Worm (Caenorhabditis elegans) whole organism, young adult: ENCODE data around the gene nucb-1.

Experiments used
- B0035.1 ChIP-seq: sonication (generic microtip); optimal IDR thresholded peaks from 2 replicates; lab custom pipeline; 2016; ENCODE audit warnings: missing genetic modification characterization, mild to moderate bottlenecking, missing compliant biosample characterization, missing genotype, missing genetic modification reagents
- B0336.3 ChIP-seq: fragments of 200-800 bp; sonication (Bioruptor generic); IDR thresholded peaks from 2 replicates; pipeline ENCODE4 v1.3.6; 2022; ENCODE audit warnings: missing genetic modification characterization, missing compliant biosample characterization
- F37B4.10 ChIP-seq: fragments of 200-800 bp; sonication (Bioruptor generic); IDR thresholded peaks from 2 replicates; pipeline ENCODE4 v1.3.6; 2022; ENCODE audit warnings: missing genetic modification characterization, missing compliant biosample characterization
- F55B11.4 ChIP-seq: sonication (generic microtip); optimal IDR thresholded peaks from 2 replicates; lab custom pipeline; 2016; ENCODE audit warnings: missing compliant biosample characterization, missing genetic modification characterization, borderline replicate concordance; ENCODE audit not compliant: insufficient read depth
- F57C9.4 ChIP-seq: sonication (generic microtip); optimal IDR thresholded peaks from 2 replicates; lab custom pipeline; 2017; ENCODE audit warnings: mild to moderate bottlenecking, missing genetic modification characterization, missing compliant biosample characterization
- K11D2.4 ChIP-seq: fragments of 200-800 bp; sonication (Bioruptor generic); IDR thresholded peaks from 2 replicates; pipeline ENCODE4 v1.3.6; 2022; ENCODE audit warnings: missing genetic modification reagents, missing genetic modification characterization, missing compliant biosample characterization
- K12H6.12 ChIP-seq: fragments of 200-800 bp; sonication (Bioruptor generic); optimal IDR thresholded peaks from 2 replicates; lab custom pipeline; 2018; ENCODE audit warnings: mild to moderate bottlenecking, missing genetic modification characterization, missing compliant biosample characterization
- T07F8.4 ChIP-seq: sonication (generic microtip); optimal IDR thresholded peaks from 2 replicates; lab custom pipeline; 2016; ENCODE audit warnings: mild to moderate bottlenecking, missing genetic modification characterization, moderate library complexity, missing compliant biosample characterization
- ZK185.1 ChIP-seq: sonication (generic microtip); optimal IDR thresholded peaks from 2 replicates; lab custom pipeline; 2016; ENCODE audit warnings: mild to moderate bottlenecking, missing genetic modification characterization, missing compliant biosample characterization; ENCODE audit not compliant: poor library complexity, severe bottlenecking
- atf-7 ChIP-seq: sonication (generic microtip); optimal IDR thresholded peaks from 2 replicates; lab custom pipeline; 2017; ENCODE audit warnings: mild to moderate bottlenecking, missing genetic modification characterization, missing compliant biosample characterization
- attf-3 ChIP-seq: fragments of 200-800 bp; sonication (Bioruptor generic); conservative IDR thresholded peaks from 2 replicates; pipeline ENCODE4 v1.3.6; 2022; ENCODE audit warnings: missing genetic modification reagents, missing genetic modification characterization, missing compliant biosample characterization
- ceh-100 ChIP-seq: fragments of 200-800 bp; sonication (Bioruptor generic); IDR thresholded peaks from 2 replicates; pipeline ENCODE4 v1.3.6; 2022; ENCODE audit warnings: missing genetic modification reagents, missing genetic modification characterization, missing compliant biosample characterization
- ceh-79 ChIP-seq: sonication (generic microtip); optimal IDR thresholded peaks from 2 replicates; lab custom pipeline; 2017; ENCODE audit warnings: mild to moderate bottlenecking, missing genetic modification characterization, missing compliant biosample characterization
- die-1 ChIP-seq: sonication (generic microtip); optimal IDR thresholded peaks from 2 replicates; lab custom pipeline; 2016; ENCODE audit warnings: missing genotype, mild to moderate bottlenecking, missing genetic modification characterization, missing compliant biosample characterization
- dox-1 ChIP-seq: fragments of 200-800 bp; sonication (Bioruptor generic); IDR thresholded peaks from 2 replicates; pipeline ENCODE4 v1.3.6; 2022; ENCODE audit warnings: missing genetic modification reagents, missing genetic modification characterization, missing compliant biosample characterization
- dpff-1 ChIP-seq: sonication (generic microtip); optimal IDR thresholded peaks from 2 replicates; lab custom pipeline; 2017; ENCODE audit warnings: mild to moderate bottlenecking, missing genetic modification characterization, missing compliant biosample characterization
- ekl-4 ChIP-seq: fragments of 200-800 bp; sonication (Bioruptor generic); IDR thresholded peaks from 2 replicates; pipeline ENCODE4 v1.3.6; 2022; ENCODE audit warnings: missing genetic modification reagents, missing genetic modification characterization, missing compliant biosample characterization
- fkh-3 ChIP-seq: sonication (generic microtip); optimal IDR thresholded peaks from 2 replicates; lab custom pipeline; 2016; ENCODE audit warnings: mild to moderate bottlenecking, missing genetic modification characterization, missing compliant biosample characterization
- hlh-12 ChIP-seq: sonication (generic microtip); optimal IDR thresholded peaks from 2 replicates; lab custom pipeline; 2016; ENCODE audit warnings: missing genetic modification characterization, missing compliant biosample characterization
- hlh-26 ChIP-seq: fragments of 200-800 bp; sonication (Bioruptor generic); conservative IDR thresholded peaks from 2 replicates; pipeline ENCODE4 v1.3.6; 2022; ENCODE audit warnings: missing genetic modification reagents, missing genetic modification characterization, missing compliant biosample characterization
- hrde-1 ChIP-seq: sonication (generic microtip); optimal IDR thresholded peaks from 2 replicates; lab custom pipeline; 2016; ENCODE audit warnings: missing genetic modification characterization, mild to moderate bottlenecking, missing compliant biosample characterization, moderate library complexity, missing genotype, missing genetic modification reagents, borderline replicate concordance
- lin-40 ChIP-seq: sonication (generic microtip); optimal IDR thresholded peaks from 2 replicates; lab custom pipeline; 2016; ENCODE audit warnings: missing genetic modification characterization, mild to moderate bottlenecking, missing compliant biosample characterization, missing genotype, missing genetic modification reagents
- mel-28 ChIP-seq: sonication (generic microtip); optimal IDR thresholded peaks from 2 replicates; lab custom pipeline; 2016; ENCODE audit warnings: borderline replicate concordance, mild to moderate bottlenecking, missing genetic modification characterization, missing compliant biosample characterization
- mxl-1 ChIP-seq: sonication (generic microtip); optimal IDR thresholded peaks from 2 replicates; lab custom pipeline; 2016; ENCODE audit warnings: missing genetic modification characterization, missing compliant biosample characterization
- nhr-80 ChIP-seq: sonication (generic microtip); optimal IDR thresholded peaks from 2 replicates; lab custom pipeline; 2016; ENCODE audit warnings: missing genetic modification characterization, missing compliant biosample characterization
- rec-8 ChIP-seq, 2 experiments: sonication (generic microtip); optimal IDR thresholded peaks; 2 replicates each; lab custom pipeline; 2016; ENCODE audit warnings: mild to moderate bottlenecking in 2 of 2, missing genetic modification characterization in 2 of 2, missing genetic modification reagents in 2 of 2, missing genotype in 2 of 2, missing biosample characterization in 1 of 2, missing compliant biosample characterization in 1 of 2, moderate library complexity in 1 of 2
- repo-1 ChIP-seq: sonication (generic microtip); optimal IDR thresholded peaks from 2 replicates; lab custom pipeline; 2017; ENCODE audit warnings: mild to moderate bottlenecking, missing genetic modification characterization, missing compliant biosample characterization
- sea-2 ChIP-seq: fragments of 200-800 bp; sonication (Bioruptor generic); IDR thresholded peaks from 2 replicates; pipeline ENCODE4 v1.3.6; 2022; ENCODE audit warnings: missing genetic modification characterization, missing compliant biosample characterization
- somi-1 ChIP-seq: fragments of 200-800 bp; sonication (Bioruptor generic); optimal IDR thresholded peaks from 2 replicates; lab custom pipeline; 2018; ENCODE audit warnings: mild to moderate bottlenecking, missing genetic modification characterization, missing compliant biosample characterization
- tbp1 ChIP-seq: fragments of 200-800 bp; sonication (Bioruptor generic); optimal IDR thresholded peaks from 2 replicates; lab custom pipeline; 2018; ENCODE audit warnings: mild to moderate bottlenecking, missing genetic modification characterization, missing compliant biosample characterization
- unc-130 ChIP-seq: sonication (generic microtip); optimal IDR thresholded peaks from 2 replicates; lab custom pipeline; 2016; ENCODE audit warnings: missing genetic modification reagents, missing genetic modification characterization, missing compliant biosample characterization
- unc-62 ChIP-seq: fragments of 150-350 bp; optimal IDR thresholded peaks from 2 replicates; lab custom pipeline; 2014; ENCODE audit warnings: missing biosample characterization, missing genetic modification reagents, missing genetic modification characterization
- xnd-1 ChIP-seq: sonication (generic microtip); optimal IDR thresholded peaks from 2 replicates; lab custom pipeline; 2016; ENCODE audit warnings: missing genotype, missing genetic modification reagents, missing genetic modification characterization, missing compliant biosample characterization
- ztf-18 ChIP-seq: sonication (generic microtip); optimal IDR thresholded peaks from 2 replicates; lab custom pipeline; 2016; ENCODE audit warnings: missing genotype, mild to moderate bottlenecking, missing genetic modification characterization, missing compliant biosample characterization
- ztf-22 ChIP-seq: fragments of 200-800 bp; sonication (Bioruptor generic); optimal IDR thresholded peaks from 2 replicates; lab custom pipeline; 2018; ENCODE audit warnings: mild to moderate bottlenecking, missing genetic modification characterization, moderate library complexity, missing compliant biosample characterization
- ztf-25 ChIP-seq: fragments of 200-800 bp; sonication (Bioruptor generic); IDR thresholded peaks from 2 replicates; pipeline ENCODE4 v1.3.6; 2022; ENCODE audit warnings: missing genetic modification reagents, missing genetic modification characterization, missing compliant biosample characterization
- ztf-26 ChIP-seq: sonication (generic microtip); optimal IDR thresholded peaks from 2 replicates; lab custom pipeline; 2017; ENCODE audit warnings: missing genetic modification characterization, missing compliant biosample characterization

Gene nucb-1

DNA sequence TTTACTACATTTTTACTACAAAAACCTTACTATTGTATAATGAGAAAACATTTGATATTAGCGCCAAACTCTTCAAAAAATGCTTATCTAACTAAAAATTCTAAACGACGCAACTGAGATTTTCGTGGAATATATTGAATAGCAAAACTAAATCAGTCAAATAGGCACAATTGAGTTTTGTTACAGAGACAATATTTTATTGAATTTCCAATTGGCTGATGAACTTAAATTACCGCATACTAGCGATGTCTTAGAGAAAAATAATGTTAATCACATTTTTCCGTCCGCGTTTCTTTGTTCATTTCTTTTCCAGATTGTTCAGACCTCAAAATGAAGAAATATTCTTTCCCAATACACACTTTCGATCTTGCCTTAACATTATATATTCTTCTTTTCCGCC lies 35.0 kb upstream of the nucb-1 start (continued):
- TF ChIP-seq somi-1 (GFP tag; lab: Kevin White, UChicago) (no peak), repo-1 (tag; lab: Kevin White, UChicago) (no peak)

DNA sequence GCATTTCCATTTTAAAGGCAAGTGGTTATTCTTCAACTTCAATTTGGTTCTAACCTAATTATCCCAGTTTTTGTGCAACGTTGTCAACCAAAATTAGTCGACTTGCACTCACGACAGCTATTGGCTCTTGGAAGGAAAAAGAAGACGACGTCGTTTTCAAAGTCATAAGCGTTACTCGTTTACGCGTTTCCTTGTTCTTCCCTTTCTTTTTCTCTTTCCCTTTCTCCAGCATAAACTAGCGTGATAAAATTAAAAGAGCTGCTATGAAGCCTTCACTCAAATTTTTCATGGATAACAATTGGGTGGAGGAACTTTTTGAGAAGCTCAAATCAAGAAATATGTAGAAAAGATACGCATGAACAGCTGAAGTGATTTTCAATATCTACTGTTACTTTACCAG lies 34.3 kb upstream of the nucb-1 start:
- TF ChIP-seq dpff-1 (tag; lab: Kevin White, UChicago) (no peak), B0336.3 (no peak), ZK185.1 (tag; lab: Kevin White, UChicago) (no peak)

DNA sequence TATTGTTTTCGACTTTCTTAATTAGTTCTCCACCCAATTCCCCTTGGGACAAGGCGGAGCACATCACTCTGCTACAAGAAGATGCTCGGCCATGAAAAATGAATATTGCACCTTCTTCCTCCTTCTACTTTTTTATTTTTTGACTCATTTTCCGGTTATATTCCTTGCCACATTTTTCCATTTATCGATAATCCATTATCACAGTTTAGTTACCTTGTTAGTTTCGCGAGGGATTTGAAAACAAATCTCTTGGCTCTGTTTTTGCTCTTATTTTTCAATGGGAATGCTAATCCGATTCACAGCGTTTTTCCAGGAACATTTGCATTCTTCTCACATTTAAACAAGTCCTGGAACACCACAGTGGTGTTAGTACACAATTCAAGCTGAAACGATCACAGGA lies 30.5 kb upstream of the nucb-1 start, which contains the start of gene rnp-9:
rnp-9 (plus strand) TSS at position 301 of the 400 bp plus-strand sequence.
- no peak for TF ChIP-seq ztf-25 (GFP tag; lab: Robert Waterston, UW)
- TF ChIP-seq hrde-1 = no peak
- TF ChIP-seq die-1 = no peak
- no peak for TF ChIP-seq atf-7 (tag; lab: Kevin White, UChicago)
- TF ChIP-seq ceh-100 (GFP tag; lab: Robert Waterston, UW) = no peak
- TF ChIP-seq hlh-26 (GFP tag; lab: Robert Waterston, UW) = no peak
- no peak for TF ChIP-seq unc-130 (GFP tag; lab: Kevin White, UChicago)
- TF ChIP-seq tbp1 (GFP tag; lab: Kevin White, UChicago) = no peak
- TF ChIP-seq attf-3 (GFP tag; lab: Robert Waterston, UW) = no peak
- TF ChIP-seq F55B11.4 = no peak
- TF ChIP-seq, all 124 proteins: peak for 0

DNA sequence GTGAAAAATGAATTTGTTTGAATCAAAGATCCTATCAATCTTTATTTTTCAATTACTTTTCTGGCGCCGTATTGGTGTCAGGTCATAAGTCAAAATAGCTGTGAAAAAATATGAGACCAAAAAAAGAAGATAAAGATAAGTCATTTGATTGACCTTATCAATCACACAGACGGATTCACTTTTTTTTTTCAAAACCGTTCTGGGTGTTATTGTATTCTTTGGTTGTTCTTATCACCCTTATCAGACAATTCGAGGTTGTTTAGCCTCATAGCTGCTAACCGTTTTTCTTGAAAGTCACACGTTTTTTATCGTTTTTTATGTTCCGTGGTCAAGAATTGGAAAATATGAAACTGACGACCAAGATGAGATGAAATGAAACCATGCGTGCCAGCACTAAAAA lies 29.0 kb upstream of the nucb-1 start:
- TF ChIP-seq somi-1 (GFP tag; lab: Kevin White, UChicago) (peak; percentile 27), T07F8.4 (no peak), unc-62 (no peak), lin-40 (tag; lab: Kevin White, UChicago) (peak; percentile 13), ztf-26 (tag; lab: Kevin White, UChicago) (peak; percentile 16), F37B4.10 (GFP tag; lab: Robert Waterston, UW) (no peak), K11D2.4 (GFP tag; lab: Robert Waterston, UW) (0 out of 2 replicates have a peak, but pooled peaks have one; percentile 41), sea-2 (GFP tag; lab: Robert Waterston, UW) (no peak)

DNA sequence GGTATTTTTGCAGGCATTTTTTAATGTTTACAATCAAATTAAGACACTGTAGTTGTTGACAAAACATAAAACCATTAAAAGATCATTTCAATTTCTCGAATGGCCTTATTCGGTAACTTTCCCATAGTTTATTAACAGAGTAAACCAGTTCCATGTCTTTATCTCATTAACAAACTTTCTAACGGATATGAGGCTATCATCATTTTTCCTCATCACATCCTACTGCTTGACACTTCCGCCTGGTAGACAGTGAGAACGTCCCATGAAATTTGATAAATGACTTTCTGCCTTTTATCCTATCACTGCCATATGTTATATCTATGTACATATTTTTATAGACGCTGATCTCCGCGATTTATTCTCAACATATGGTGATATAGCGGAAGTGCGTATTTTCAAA lies 26.9 kb upstream of the nucb-1 start:
- no peak for TF ChIP-seq K12H6.12 (tag; lab: Kevin White, UChicago)
- TF ChIP-seq ztf-25 (GFP tag; lab: Robert Waterston, UW) = no peak
- no peak for TF ChIP-seq rec-8 (tag; optimal IDR thresholded peaks at IDR 0.05; lab: Kevin White, UChicago)
- no peak for TF ChIP-seq hlh-12 (tag; lab: Kevin White, UChicago)
- TF ChIP-seq attf-3 (GFP tag; lab: Robert Waterston, UW) = no peak
- no peak for TF ChIP-seq fkh-3 (tag; lab: Kevin White, UChicago)
- no peak for TF ChIP-seq mxl-1
- TF ChIP-seq ekl-4 (GFP tag; lab: Robert Waterston, UW) = no peak
- TF ChIP-seq dox-1 (GFP tag; lab: Robert Waterston, UW) = no peak
- TF ChIP-seq unc-130 (GFP tag; lab: Kevin White, UChicago) = no peak
- no peak for TF ChIP-seq nhr-80 (tag; lab: Kevin White, UChicago)
- TF ChIP-seq F57C9.4 = no peak
- no peak for TF ChIP-seq ztf-18 (tag; lab: Kevin White, UChicago)
- no peak for TF ChIP-seq B0035.1 (tag; lab: Kevin White, UChicago)
- TF ChIP-seq repo-1 (tag; lab: Kevin White, UChicago) = no peak
- TF ChIP-seq ceh-79 (tag; lab: Kevin White, UChicago) = no peak
- no peak for TF ChIP-seq mel-28 (tag; lab: Kevin White, UChicago)
- no peak for TF ChIP-seq ztf-22 (GFP tag; lab: Kevin White, UChicago)
- no peak for TF ChIP-seq xnd-1 (tag; lab: Kevin White, UChicago)
